Worm (Caenorhabditis elegans) whole organism, L2 larva: ENCODE data around the gene F53F8.6.

Source experiments
- dmd-4 ChIP-seq: sonication (generic microtip); optimal IDR thresholded peaks from 2 replicates; lab custom pipeline; 2017; ENCODE audit warnings: missing biosample characterization, missing genetic modification characterization
- mdl-1 ChIP-seq, 2 experiments: fragments of 150-350 bp in 1 of 2; sonication (generic microtip) in 1 of 2; optimal IDR thresholded peaks; 2 replicates each; lab custom pipeline; 2017; ENCODE audit warnings: missing biosample characterization in 2 of 2, missing genetic modification characterization in 2 of 2
- nhr-77 ChIP-seq: fragments of 150-350 bp; optimal IDR thresholded peaks from 2 replicates; lab custom pipeline; 2014; ENCODE audit warnings: missing biosample characterization, missing genetic modification characterization

DNA sequence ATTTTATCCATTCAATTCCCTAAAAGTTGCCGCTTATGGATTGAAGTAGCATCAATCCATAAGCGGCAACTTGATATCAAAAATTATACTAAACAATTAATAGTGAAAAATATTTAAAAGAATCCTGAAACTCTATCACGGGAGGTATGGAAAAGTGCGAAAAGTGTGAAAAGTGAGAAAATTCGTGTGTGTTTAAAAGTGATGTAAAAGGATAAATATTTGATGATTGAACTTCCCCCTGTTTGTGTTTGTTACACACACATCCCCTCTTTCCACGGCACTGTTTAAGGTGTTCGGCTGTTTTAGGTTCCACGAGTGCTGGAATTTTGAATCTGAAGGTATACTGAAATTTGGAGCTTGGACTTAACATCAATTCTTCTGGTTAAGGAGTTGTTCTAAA is 43.9 kb downstream of the F53F8.6 start:
- no peak for TF ChIP-seq nhr-77 (tag; lab: Kevin White, UChicago)
- TF ChIP-seq mdl-1 (tag; optimal IDR thresholded peaks at IDR 0.05; lab: Kevin White, UChicago) = no peak
- no peak for TF ChIP-seq dmd-4
